Fruit fly (Drosophila melanogaster) whole organism, embryonic: ENCODE measurements around the gene Snx27.
A peak's percentile ranks its signal among the peaks of the same experiment; 100 is the strongest.

Experiments used
- ATbp ChIP-seq: fragments of 200-800 bp; sonication (Bioruptor generic); optimal IDR thresholded peaks from 2 replicates; lab custom pipeline; 2017; ENCODE audit warnings: missing biosample characterization, mild to moderate bottlenecking, missing genetic modification characterization, missing genetic modification reagents
- B-H1 ChIP-seq: fragments of 200-800 bp; sonication (Bioruptor generic); IDR thresholded peaks from 3 replicates; pipeline ENCODE4 v1.3.6; 2022; ENCODE audit warnings: missing biosample characterization, missing genetic modification characterization
- B-H2 ChIP-seq: fragments of 200-800 bp; sonication (Bioruptor generic); optimal IDR thresholded peaks from 2 replicates; lab custom pipeline; 2018; ENCODE audit warnings: missing biosample characterization, mild to moderate bottlenecking, missing genetic modification characterization
- CG10209 ChIP-seq: fragments of 200-800 bp; sonication (Bioruptor generic); optimal IDR thresholded peaks from 3 replicates; lab custom pipeline; 2017; ENCODE audit warnings: missing biosample characterization, mild to moderate bottlenecking, missing genetic modification characterization, missing genetic modification reagents
- CG10366 ChIP-seq: fragments of 200-800 bp; sonication (Bioruptor generic); IDR thresholded peaks from 2 replicates; pipeline ENCODE4 v1.3.6; 2022; ENCODE audit warnings: missing biosample characterization, missing genetic modification characterization
- CG10543 ChIP-seq: fragments of 200-800 bp; sonication (Bioruptor generic); optimal IDR thresholded peaks from 3 replicates; lab custom pipeline; 2017; ENCODE audit warnings: missing biosample characterization, mild to moderate bottlenecking, missing genetic modification characterization, moderate library complexity
- CG10959 ChIP-seq: fragments of 200-800 bp; sonication (Bioruptor generic); IDR thresholded peaks from 2 replicates; pipeline ENCODE4 v1.3.6; 2022; ENCODE audit warnings: missing biosample characterization, missing genetic modification characterization
- CG11093 ChIP-seq: fragments of 200-800 bp; sonication (Bioruptor generic); IDR thresholded peaks from 3 replicates; pipeline ENCODE4 v1.3.6; 2022; ENCODE audit warnings: missing biosample characterization, missing genetic modification characterization
- CG12236 ChIP-seq: fragments of 200-800 bp; sonication (Bioruptor generic); optimal IDR thresholded peaks from 2 replicates; lab custom pipeline; 2016; ENCODE audit warnings: missing biosample characterization, missing genetic modification characterization
- CG15601 ChIP-seq: fragments of 200-800 bp; sonication (Bioruptor generic); optimal IDR thresholded peaks from 3 replicates; lab custom pipeline; 2019; ENCODE audit warnings: missing biosample characterization, mild to moderate bottlenecking, missing genetic modification characterization, moderate library complexity
- CG1602 ChIP-seq: fragments of 200-800 bp; sonication (Bioruptor generic); optimal IDR thresholded peaks from 3 replicates; lab custom pipeline; 2016; ENCODE audit warnings: missing biosample characterization, missing genetic modification characterization
- CG16815 ChIP-seq: fragments of 200-800 bp; sonication (Bioruptor generic); optimal IDR thresholded peaks from 3 replicates; lab custom pipeline; 2017; ENCODE audit warnings: missing biosample characterization, mild to moderate bottlenecking, missing genetic modification characterization
- CG1832 ChIP-seq: fragments of 200-800 bp; sonication (Bioruptor generic); optimal IDR thresholded peaks from 2 replicates; lab custom pipeline; 2017; ENCODE audit warnings: missing biosample characterization, mild to moderate bottlenecking, missing genetic modification characterization, inconsistent platforms
- CG18619 ChIP-seq: fragments of 200-800 bp; sonication (Bioruptor generic); optimal IDR thresholded peaks from 3 replicates; lab custom pipeline; 2017; ENCODE audit warnings: missing biosample characterization, mild to moderate bottlenecking, missing genetic modification characterization
- CG31388 ChIP-seq: fragments of 200-800 bp; sonication (Bioruptor generic); optimal IDR thresholded peaks from 2 replicates; lab custom pipeline; 2016; ENCODE audit warnings: missing biosample characterization, missing genetic modification characterization
- CG3163 ChIP-seq: fragments of 200-800 bp; sonication (Bioruptor generic); optimal IDR thresholded peaks from 3 replicates; lab custom pipeline; 2016; ENCODE audit warnings: missing biosample characterization, missing genetic modification characterization
- CG32767 ChIP-seq: fragments of 200-800 bp; sonication (Bioruptor generic); IDR thresholded peaks from 2 replicates; pipeline ENCODE4 v1.3.6; 2022; ENCODE audit warnings: missing biosample characterization, missing genetic modification characterization
- CG3995 ChIP-seq: fragments of 200-800 bp; sonication (Bioruptor generic); optimal IDR thresholded peaks from 3 replicates; lab custom pipeline; 2016; ENCODE audit warnings: missing biosample characterization, missing genetic modification characterization
- CG7372 ChIP-seq: fragments of 200-800 bp; sonication (Bioruptor generic); IDR thresholded peaks from 2 replicates; pipeline ENCODE4 v1.3.6; 2022; ENCODE audit warnings: missing biosample characterization, missing genetic modification characterization
- CG7556 ChIP-seq: fragments of 200-800 bp; sonication (Bioruptor generic); optimal IDR thresholded peaks from 2 replicates; lab custom pipeline; 2017; ENCODE audit warnings: missing biosample characterization, mild to moderate bottlenecking, missing genetic modification characterization
- CG8359 ChIP-seq: fragments of 200-800 bp; sonication (Bioruptor generic); optimal IDR thresholded peaks from 2 replicates; lab custom pipeline; 2017; ENCODE audit warnings: missing biosample characterization, mild to moderate bottlenecking, missing genetic modification characterization, borderline replicate concordance
- CG8765 ChIP-seq: fragments of 200-800 bp; sonication (Bioruptor generic); IDR thresholded peaks from 2 replicates; pipeline ENCODE4 v1.3.6; 2022; ENCODE audit warnings: missing biosample characterization, missing genetic modification characterization
- CG9215 ChIP-seq: fragments of 200-800 bp; sonication (Bioruptor generic); IDR thresholded peaks from 2 replicates; pipeline ENCODE4 v1.3.6; 2022; ENCODE audit warnings: missing biosample characterization, missing genetic modification characterization
- CG9609 ChIP-seq: fragments of 200-800 bp; sonication (Bioruptor generic); optimal IDR thresholded peaks from 3 replicates; lab custom pipeline; 2016; ENCODE audit warnings: missing biosample characterization, missing genetic modification characterization
- CG9727 ChIP-seq: fragments of 200-800 bp; sonication (Bioruptor generic); optimal IDR thresholded peaks from 3 replicates; lab custom pipeline; 2017; ENCODE audit warnings: missing biosample characterization, mild to moderate bottlenecking, missing genetic modification characterization
- Dip2 ChIP-seq: fragments of 200-800 bp; sonication (Bioruptor generic); IDR thresholded peaks from 2 replicates; pipeline ENCODE4 v1.3.6; 2022; ENCODE audit warnings: missing biosample characterization, missing genetic modification characterization
- Dll ChIP-seq: fragments of 200-800 bp; sonication (Bioruptor generic); IDR thresholded peaks from 4 replicates; pipeline ENCODE4 v1.3.6; 2022; ENCODE audit warnings: missing biosample characterization, missing genetic modification characterization; ENCODE audit not compliant: partially characterized antibody
- Doc3 ChIP-seq: fragments of 200-800 bp; sonication (Bioruptor generic); IDR thresholded peaks from 3 replicates; pipeline ENCODE4 v1.3.6; 2022; ENCODE audit warnings: missing biosample characterization, missing genetic modification characterization; ENCODE audit not compliant: partially characterized antibody
- Dp ChIP-seq: fragments of 200-800 bp; sonication (Bioruptor generic); optimal IDR thresholded peaks from 2 replicates; lab custom pipeline; 2018; ENCODE audit warnings: missing biosample characterization, mild to moderate bottlenecking, missing genetic modification characterization, moderate library complexity
- Eip74EF ChIP-seq, 2 experiments: fragments of 200-800 bp in 1 of 2; fragments of >200 bp in 1 of 2; sonication (Bioruptor generic) in 1 of 2; optimal IDR thresholded peaks; 2 replicates each; lab custom pipeline; 2017 to 2019; ENCODE audit warnings: missing biosample characterization in 2 of 2, missing genetic modification characterization in 2 of 2, mild to moderate bottlenecking in 1 of 2, moderate library complexity in 1 of 2
- Elba2 ChIP-seq: fragments of 200-800 bp; sonication (Bioruptor generic); optimal IDR thresholded peaks from 3 replicates; lab custom pipeline; 2016; ENCODE audit warnings: missing biosample characterization, missing genetic modification characterization
- HLHmδ ChIP-seq: fragments of 200-800 bp; sonication (Bioruptor generic); optimal IDR thresholded peaks from 2 replicates; lab custom pipeline; 2018; ENCODE audit warnings: missing biosample characterization, mild to moderate bottlenecking, missing genetic modification characterization, moderate library complexity
- Hr39 ChIP-seq: fragments of >200 bp; optimal IDR thresholded peaks from 2 replicates; lab custom pipeline; 2017
- Hsf ChIP-seq: fragments of 200-800 bp; sonication (Bioruptor generic); optimal IDR thresholded peaks from 3 replicates; lab custom pipeline; 2016; ENCODE audit warnings: missing biosample characterization, missing genetic modification characterization
- Med ChIP-seq: fragments of 200-800 bp; sonication (Bioruptor generic); peaks from one replicate; lab custom pipeline; 2016; ENCODE audit warnings: missing biosample characterization, missing genetic modification characterization, mild to moderate bottlenecking, inconsistent platforms, moderate library complexity
- Sox100B ChIP-seq: fragments of 200-800 bp; sonication (Bioruptor generic); optimal IDR thresholded peaks from 3 replicates; lab custom pipeline; 2018; ENCODE audit warnings: missing biosample characterization, mild to moderate bottlenecking, missing genetic modification characterization
- Sry-δ ChIP-seq: fragments of 200-800 bp; sonication (Bioruptor generic); optimal IDR thresholded peaks from 2 replicates; lab custom pipeline; 2016; ENCODE audit warnings: missing biosample characterization, missing genetic modification characterization
- Taf1 ChIP-seq: fragments of 200-800 bp; sonication (Bioruptor generic); IDR thresholded peaks from 2 replicates; pipeline ENCODE4 v1.3.6; 2022; ENCODE audit warnings: missing biosample characterization, missing genetic modification characterization
- br ChIP-seq: fragments of >200 bp; optimal IDR thresholded peaks from 2 replicates; lab custom pipeline; 2017
- disco-r ChIP-seq: fragments of 200-800 bp; sonication (Bioruptor generic); optimal IDR thresholded peaks from 2 replicates; lab custom pipeline; 2016; ENCODE audit warnings: missing biosample characterization, missing genetic modification characterization
- dm ChIP-seq: fragments of 200-800 bp; sonication (Bioruptor generic); optimal IDR thresholded peaks from 3 replicates; lab custom pipeline; 2016; ENCODE audit warnings: missing biosample characterization, missing genetic modification characterization
- dmrt99B ChIP-seq: fragments of 200-800 bp; sonication (Bioruptor generic); optimal IDR thresholded peaks from 2 replicates; lab custom pipeline; 2018; ENCODE audit warnings: missing biosample characterization, mild to moderate bottlenecking, missing genetic modification characterization, moderate library complexity
- en ChIP-seq: fragments of 200-800 bp; sonication (Bioruptor generic); optimal IDR thresholded peaks from 2 replicates; lab custom pipeline; 2016; ENCODE audit warnings: missing biosample characterization, missing genetic modification characterization
- fu2 ChIP-seq: fragments of 200-800 bp; sonication (Bioruptor generic); optimal IDR thresholded peaks from 2 replicates; lab custom pipeline; 2016; ENCODE audit warnings: missing biosample characterization, missing genetic modification characterization
- gcm2 ChIP-seq: fragments of 200-800 bp; sonication (Bioruptor generic); optimal IDR thresholded peaks from 2 replicates; lab custom pipeline; 2016; ENCODE audit warnings: missing biosample characterization, missing genetic modification characterization
- grn ChIP-seq: fragments of 200-800 bp; sonication (Bioruptor generic); optimal IDR thresholded peaks from 3 replicates; lab custom pipeline; 2017; ENCODE audit warnings: missing biosample characterization, missing genetic modification characterization
- gsb ChIP-seq: fragments of 200-800 bp; sonication (Bioruptor generic); IDR thresholded peaks from 2 replicates; pipeline ENCODE4 v1.3.6; 2022; ENCODE audit warnings: missing biosample characterization, missing genetic modification characterization
- ham ChIP-seq: fragments of 200-800 bp; sonication (Bioruptor generic); IDR thresholded peaks from 2 replicates; pipeline ENCODE4 v1.3.6; 2022; ENCODE audit warnings: missing biosample characterization, missing genetic modification characterization
- lbe ChIP-seq: fragments of 200-800 bp; sonication (Bioruptor generic); optimal IDR thresholded peaks from 2 replicates; lab custom pipeline; 2016; ENCODE audit warnings: missing biosample characterization, mild to moderate bottlenecking, missing genetic modification characterization
- mirr ChIP-seq: fragments of 200-800 bp; sonication (Bioruptor generic); optimal IDR thresholded peaks from 3 replicates; lab custom pipeline; 2018; ENCODE audit warnings: missing biosample characterization, mild to moderate bottlenecking, missing genetic modification characterization
- stwl ChIP-seq: fragments of 200-800 bp; sonication (Bioruptor generic); optimal IDR thresholded peaks from 3 replicates; lab custom pipeline; 2018; ENCODE audit warnings: missing biosample characterization, mild to moderate bottlenecking, missing genetic modification characterization, moderate library complexity
- toy ChIP-seq: fragments of 200-800 bp; sonication (Bioruptor generic); IDR thresholded peaks from 2 replicates; pipeline ENCODE4 v1.3.6; 2022; ENCODE audit warnings: missing biosample characterization, missing genetic modification characterization

Snx27 gene

DNA sequence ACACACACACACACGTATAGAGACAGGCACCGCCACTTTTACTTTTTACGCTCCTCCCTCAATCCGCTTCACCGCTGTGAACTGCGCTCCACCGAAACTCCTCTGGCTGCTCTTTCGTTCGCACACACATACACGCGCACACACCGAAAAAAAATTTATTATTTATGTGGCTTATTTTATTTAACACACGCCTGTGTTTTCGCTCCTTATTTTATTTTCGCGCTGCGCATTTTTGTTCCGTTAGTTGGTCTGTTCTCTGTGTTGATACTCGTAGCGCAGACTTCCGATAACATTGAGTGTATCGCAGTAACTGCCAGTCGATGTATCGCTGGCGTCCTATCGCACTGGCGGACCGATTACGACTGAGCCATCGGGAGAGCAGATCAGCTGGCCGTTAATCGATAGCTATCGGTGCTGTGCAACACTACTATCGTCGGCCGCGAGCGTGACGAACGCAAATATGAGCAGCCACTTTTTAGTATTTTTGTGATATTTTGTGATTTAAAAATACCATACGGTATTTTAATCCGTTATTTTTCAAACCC, at the start of gene Snx27:
Gene Snx27, minus strand, starts transcription at position 356 of the 545 bp plus-strand sequence.
- TF ChIP-seq CG9609 (GFP tag; lab: Kevin White, UChicago) (peak; percentile 51), gcm2 (no peak), CG32767 (GFP tag; lab: Robert Waterston, UW) (no peak), Sox100B (GFP tag; lab: Kevin White, UChicago) (no peak), CG10959 (GFP tag; lab: Robert Waterston, UW) (no peak), gsb (GFP tag; lab: Robert Waterston, UW) (no peak), CG18619 (no peak), grn (GFP tag; lab: Kevin White, UChicago) (no peak), CG3995 (GFP tag; lab: Kevin White, UChicago) (peak; percentile 38), CG8765 (GFP tag; lab: Robert Waterston, UW) (no peak), disco-r (GFP tag; lab: Kevin White, UChicago) (no peak), Dp (GFP tag; lab: Kevin White, UChicago) (peak; percentile 70), dm (GFP tag; lab: Kevin White, UChicago) (peak; percentile 37), stwl (tag; lab: Kevin White, UChicago) (peak; percentile 71), Taf1 (GFP tag; lab: Robert Waterston, UW) (0 out of 2 replicates have a peak, but pooled peaks have one; percentile 26), CG9215 (GFP tag; lab: Robert Waterston, UW) (no peak; the same call in 1 of the 2 replicates), B-H2 (GFP tag; lab: Kevin White, UChicago) (peak; percentile 50), CG12236 (GFP tag; lab: Kevin White, UChicago) (no peak), fu2 (GFP tag; lab: Kevin White, UChicago) (peak; percentile 16), CG7556 (peak; percentile 9), Sry-δ (GFP tag; lab: Kevin White, UChicago) (peak; percentile 96), CG10366 (GFP tag; lab: Robert Waterston, UW) (peak; percentile 22; the same call in 1 of the 2 replicates), Dll (GFP tag; lab: Robert Waterston, UW) (peak; percentile 99), HLHmδ (GFP tag; lab: Kevin White, UChicago) (peak; percentile 83), ham (GFP tag; lab: Robert Waterston, UW) (no peak), CG1602 (GFP tag; lab: Kevin White, UChicago) (no peak), toy (no peak), br (lab: Kevin White, UChicago) (no peak), CG8359 (no peak), Med (GFP tag; lab: Kevin White, UChicago) (peak; percentile 95), Dip2 (no peak), CG31388 (GFP tag; lab: Kevin White, UChicago) (no peak), ATbp (GFP tag; lab: Kevin White, UChicago) (no peak), CG10209 (GFP tag; lab: Kevin White, UChicago) (peak; percentile 7), Doc3 (GFP tag; lab: Robert Waterston, UW) (peak; percentile 97), Eip74EF (GFP tag; optimal IDR thresholded peaks at IDR 0.05; lab: Kevin White, UChicago) (peak in 1 of 2 experiments; percentile 23), CG16815 (no peak), CG9727 (GFP tag; lab: Kevin White, UChicago) (no peak), lbe (GFP tag; lab: Kevin White, UChicago) (peak; percentile 79), Hsf (GFP tag; lab: Kevin White, UChicago) (peak; percentile 50), CG10543 (GFP tag; lab: Kevin White, UChicago) (no peak), CG3163 (peak; percentile 44), dmrt99B (tag; lab: Kevin White, UChicago) (no peak), CG1832 (GFP tag; lab: Kevin White, UChicago) (no peak), Hr39 (no peak), B-H1 (GFP tag; lab: Robert Waterston, UW) (no peak), CG11093 (GFP tag; lab: Robert Waterston, UW) (no peak), en (GFP tag; lab: Kevin White, UChicago) (no peak), mirr (GFP tag; lab: Kevin White, UChicago) (peak; percentile 14), CG15601 (tag; lab: Kevin White, UChicago) (peak; percentile 41), CG7372 (GFP tag; lab: Robert Waterston, UW) (no peak), Elba2 (GFP tag; lab: Kevin White, UChicago) (no peak)
